Fruit fly (Drosophila melanogaster): Measurements from ENCODE around the gene tacc.
A peak's percentile ranks its signal among the peaks of the same experiment; 100 is the strongest.

DNA sequence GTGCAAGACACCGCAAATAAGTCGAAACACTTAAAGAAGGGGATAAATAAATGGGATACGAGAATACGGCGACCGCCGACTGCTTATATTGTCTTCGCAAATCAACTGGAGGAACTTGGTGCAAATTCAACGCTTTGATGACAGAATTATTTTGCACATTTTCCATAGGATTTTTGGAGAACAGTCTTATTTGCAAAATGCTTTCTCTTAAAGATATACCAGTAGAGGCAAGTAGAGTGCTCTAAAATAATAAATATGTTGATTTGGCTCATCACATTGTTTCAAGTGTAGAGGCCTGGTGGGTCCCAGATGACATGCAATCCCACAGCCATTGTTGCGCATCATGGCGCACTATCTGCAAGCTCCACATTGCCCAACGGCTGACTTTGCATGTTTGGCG, 1.6 kb downstream of the tacc start:
- TF ChIP-seq Eip93F (GFP tag; optimal IDR thresholded peaks at IDR 0.05): no peak
- TF ChIP-seq Hr39 (GFP tag; optimal IDR thresholded peaks at IDR 0.05): no peak
- TF ChIP-seq Ets21C (GFP tag; optimal IDR thresholded peaks at IDR 0.05): no peak
- TF ChIP-seq CG16779 (tag; optimal IDR thresholded peaks at IDR 0.05): no peak
- no peak for TF ChIP-seq Blimp-1 (GFP tag; optimal IDR thresholded peaks at IDR 0.05)
- TF ChIP-seq CG10631 (GFP tag; optimal IDR thresholded peaks at IDR 0.05): peak; percentile 22
- no peak for TF ChIP-seq Met (GFP tag; optimal IDR thresholded peaks at IDR 0.05)
- TF ChIP-seq net (GFP tag; optimal IDR thresholded peaks at IDR 0.05): peak; percentile 21
- TF ChIP-seq vri (GFP tag; optimal IDR thresholded peaks at IDR 0.05): no peak

Measured in whole organism, prepupa.